Fruit fly (Drosophila melanogaster) whole organism: ENCODE results near the gene CG4596.

Experiments used
- Dll ChIP-seq: fragments of >200 bp; optimal IDR thresholded peaks from 2 replicates; lab custom pipeline; 2017
- EcR ChIP-seq, 2 experiments: fragments of >200 bp; optimal IDR thresholded peaks; 2 replicates each; lab custom pipeline; 2017; ENCODE audit warnings: missing biosample characterization in 2 of 2, missing genetic modification characterization in 2 of 2, missing genetic modification reagents in 2 of 2

dm6 chr3R:10893327-10893726, 20.5 kb downstream of the CG4596 start, which contains the start of gene CG6621:
- TF ChIP-seq EcR (GFP tag; optimal IDR thresholded peaks at IDR 0.05; lab: Kevin White, UChicago) (no peak), Dll (lab: Kevin White, UChicago) (no peak)
